Fruit fly (Drosophila melanogaster) whole organism: ENCODE results near the gene CG16713.

Experiments used
- CG8478 ChIP-seq: fragments of >200 bp; optimal IDR thresholded peaks from 2 replicates; lab custom pipeline; 2018; ENCODE audit warnings: inconsistent platforms
- EcR ChIP-seq, 2 experiments: fragments of >200 bp; optimal IDR thresholded peaks; 2 replicates each; lab custom pipeline; 2017; ENCODE audit warnings: missing biosample characterization in 2 of 2, missing genetic modification characterization in 2 of 2, missing genetic modification reagents in 2 of 2
- pan ChIP-seq: fragments of >200 bp; optimal IDR thresholded peaks from 2 replicates; lab custom pipeline; 2017
- psq ChIP-seq: fragments of >200 bp; optimal IDR thresholded peaks from 2 replicates; lab custom pipeline; 2017
- usp ChIP-seq: fragments of >200 bp; optimal IDR thresholded peaks from 2 replicates; lab custom pipeline; 2017; ENCODE audit warnings: missing biosample characterization, missing genetic modification characterization, mixed read lengths

DNA sequence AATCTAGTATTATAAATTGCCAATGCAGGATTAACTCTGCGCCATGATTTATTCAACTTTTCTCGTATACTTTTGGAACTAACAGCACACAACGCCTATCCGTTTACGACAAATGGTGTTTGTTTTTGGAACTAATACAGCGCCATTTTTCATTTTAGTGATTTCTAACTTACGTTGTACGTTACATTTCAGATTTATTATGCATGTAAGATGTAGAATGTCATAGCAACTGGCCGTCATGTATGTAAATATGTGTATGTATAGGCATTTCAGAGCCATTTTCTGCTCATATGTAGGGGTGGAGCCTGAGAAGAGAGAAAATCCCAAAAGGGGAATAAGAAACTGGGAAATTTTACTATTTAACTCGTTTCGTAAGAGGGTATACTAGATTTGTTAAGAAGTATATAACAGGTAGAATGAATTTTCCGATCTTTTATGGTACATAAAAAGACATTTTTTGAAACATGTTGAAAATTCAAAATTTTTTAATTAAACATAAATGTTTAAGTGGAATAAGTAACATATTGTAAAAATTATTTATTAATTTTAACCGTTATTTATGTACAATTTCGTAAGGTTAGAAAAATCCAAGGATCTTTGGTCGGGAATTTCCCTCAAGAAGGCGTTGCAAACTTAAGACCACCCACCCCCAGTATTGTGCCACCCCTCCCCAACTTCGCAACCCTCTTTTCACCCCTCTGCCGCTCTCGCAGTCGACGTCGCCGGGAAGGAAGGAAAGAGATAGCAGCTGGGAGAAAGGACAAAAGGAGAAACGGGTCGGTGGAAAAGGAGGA, 37.7 kb downstream of the CG16713 start:
- TF ChIP-seq EcR (GFP tag; optimal IDR thresholded peaks at IDR 0.05; lab: Kevin White, UChicago): no peak
- TF ChIP-seq CG8478 (lab: Kevin White, UChicago): no peak
- TF ChIP-seq usp: no peak
- no peak for TF ChIP-seq pan
- TF ChIP-seq psq (lab: Kevin White, UChicago): no peak
